Fruit fly (Drosophila melanogaster) whole organism, prepupa: ENCODE results near the gene Lgr3.
A peak's percentile ranks its signal among the peaks of the same experiment; 100 is the strongest.

Experiments used
- Blimp-1 ChIP-seq: fragments of 200-800 bp; sonication (Bioruptor generic); optimal IDR thresholded peaks from 3 replicates; lab custom pipeline; 2017; ENCODE audit warnings: missing biosample characterization, missing genetic modification characterization, mild to moderate bottlenecking, moderate library complexity, missing genetic modification reagents
- CG10631 ChIP-seq: fragments of 200-800 bp; sonication (Bioruptor generic); optimal IDR thresholded peaks from 2 replicates; lab custom pipeline; 2016; ENCODE audit warnings: missing biosample characterization, missing genetic modification characterization
- CG10669 ChIP-seq: fragments of 200-800 bp; sonication (Bioruptor generic); optimal IDR thresholded peaks from 3 replicates; lab custom pipeline; 2018; ENCODE audit warnings: missing biosample characterization, mild to moderate bottlenecking, missing genetic modification characterization, moderate library complexity
- CG11294 ChIP-seq: fragments of 200-800 bp; sonication (Bioruptor generic); IDR thresholded peaks from 2 replicates; pipeline ENCODE4 v1.3.6; 2022; ENCODE audit warnings: missing biosample characterization, missing genetic modification characterization
- CG11762 ChIP-seq: fragments of 200-800 bp; sonication (Bioruptor generic); optimal IDR thresholded peaks from 3 replicates; lab custom pipeline; 2016; ENCODE audit warnings: missing biosample characterization, missing genetic modification characterization; ENCODE audit not compliant: insufficient read depth
- CG11902 ChIP-seq: fragments of 200-800 bp; sonication (Bioruptor generic); optimal IDR thresholded peaks from 3 replicates; lab custom pipeline; 2016; ENCODE audit warnings: missing biosample characterization, missing genetic modification characterization
- CG15336 ChIP-seq: fragments of 200-800 bp; sonication (Bioruptor generic); IDR thresholded peaks from 2 replicates; pipeline ENCODE4 v1.3.6; 2022; ENCODE audit warnings: missing biosample characterization, missing genetic modification characterization
- CG1621 ChIP-seq: fragments of 200-800 bp; sonication (Bioruptor generic); optimal IDR thresholded peaks from 3 replicates; lab custom pipeline; 2018; ENCODE audit warnings: missing biosample characterization, mild to moderate bottlenecking, missing genetic modification characterization
- CG16779 ChIP-seq: fragments of 200-800 bp; sonication (Bioruptor generic); optimal IDR thresholded peaks from 3 replicates; lab custom pipeline; 2017; ENCODE audit warnings: missing biosample characterization, mild to moderate bottlenecking, missing genetic modification characterization
- CG3032 ChIP-seq: fragments of 200-800 bp; optimal IDR thresholded peaks from 2 replicates; lab custom pipeline; 2019; ENCODE audit warnings: missing biosample characterization, mild to moderate bottlenecking, missing genetic modification characterization, moderate library complexity
- CG31627 ChIP-seq: fragments of 200-800 bp; sonication (Bioruptor generic); optimal IDR thresholded peaks from 3 replicates; lab custom pipeline; 2016; ENCODE audit warnings: missing biosample characterization, missing genetic modification characterization
- CG32006 ChIP-seq: fragments of 200-800 bp; sonication (Bioruptor generic); optimal IDR thresholded peaks from 3 replicates; lab custom pipeline; 2017; ENCODE audit warnings: missing biosample characterization, mild to moderate bottlenecking, missing genetic modification characterization
- CG34406 ChIP-seq: fragments of 200-800 bp; sonication (Bioruptor generic); optimal IDR thresholded peaks from 3 replicates; lab custom pipeline; 2016; ENCODE audit warnings: missing biosample characterization, missing genetic modification characterization
- CG3919 ChIP-seq: fragments of 200-800 bp; sonication (Bioruptor generic); optimal IDR thresholded peaks from 3 replicates; lab custom pipeline; 2016; ENCODE audit warnings: missing biosample characterization, missing genetic modification characterization
- CG6163 ChIP-seq: fragments of 200-800 bp; sonication (Bioruptor generic); IDR thresholded peaks from 3 replicates; pipeline ENCODE4 v1.3.6; 2022; ENCODE audit warnings: missing biosample characterization, missing genetic modification characterization
- CG6276 ChIP-seq: fragments of 200-800 bp; sonication (Bioruptor generic); optimal IDR thresholded peaks from 2 replicates; lab custom pipeline; 2017; ENCODE audit warnings: missing biosample characterization, mild to moderate bottlenecking, missing genetic modification characterization
- CG6792 ChIP-seq: fragments of 200-800 bp; sonication (Bioruptor generic); optimal IDR thresholded peaks from 3 replicates; lab custom pipeline; 2016; ENCODE audit warnings: missing biosample characterization, missing genetic modification characterization
- CG6808 ChIP-seq: fragments of 200-800 bp; sonication (Bioruptor generic); optimal IDR thresholded peaks from 3 replicates; lab custom pipeline; 2017; ENCODE audit warnings: missing biosample characterization, missing genetic modification characterization, mild to moderate bottlenecking, moderate library complexity, missing genetic modification reagents
- CG6854 ChIP-seq: fragments of 200-800 bp; sonication (Bioruptor generic); optimal IDR thresholded peaks from 2 replicates; lab custom pipeline; 2017; ENCODE audit warnings: missing biosample characterization, mild to moderate bottlenecking, missing genetic modification characterization
- CG7368 ChIP-seq: fragments of 200-800 bp; sonication (Bioruptor generic); optimal IDR thresholded peaks from 3 replicates; lab custom pipeline; 2016; ENCODE audit warnings: missing biosample characterization, missing genetic modification characterization
- CG8119 ChIP-seq: fragments of 200-800 bp; sonication (Bioruptor generic); IDR thresholded peaks from 3 replicates; pipeline ENCODE4 v1.3.6; 2022; ENCODE audit warnings: missing biosample characterization, missing genetic modification characterization
- CG8319 ChIP-seq: fragments of 200-800 bp; sonication (Bioruptor generic); optimal IDR thresholded peaks from 3 replicates; lab custom pipeline; 2016; ENCODE audit warnings: missing biosample characterization, missing genetic modification characterization
- CG8632 ChIP-seq: fragments of 200-800 bp; sonication (Bioruptor generic); optimal IDR thresholded peaks from 3 replicates; lab custom pipeline; 2016; ENCODE audit warnings: missing biosample characterization, missing genetic modification characterization
- CG9139 ChIP-seq: fragments of 200-800 bp; sonication (Bioruptor generic); optimal IDR thresholded peaks from 3 replicates; lab custom pipeline; 2017; ENCODE audit warnings: missing biosample characterization, mild to moderate bottlenecking, missing genetic modification characterization
- Eip75B ChIP-seq: fragments of 200-800 bp; sonication (Bioruptor generic); optimal IDR thresholded peaks from 3 replicates; lab custom pipeline; 2016; ENCODE audit warnings: missing biosample characterization, missing genetic modification characterization
- Ets96B ChIP-seq: fragments of 200-800 bp; optimal IDR thresholded peaks from 2 replicates; lab custom pipeline; 2019; ENCODE audit warnings: missing biosample characterization, mild to moderate bottlenecking, missing genetic modification characterization, moderate library complexity
- Gug ChIP-seq: fragments of 200-800 bp; sonication (Bioruptor generic); IDR thresholded peaks from 2 replicates; pipeline ENCODE4 v1.3.6; 2022; ENCODE audit warnings: missing biosample characterization, missing genetic modification characterization
- Hr38 ChIP-seq: sonication (Bioruptor generic); optimal IDR thresholded peaks from 2 replicates; lab custom pipeline; 2016; ENCODE audit warnings: missing biosample characterization, missing genetic modification characterization
- Hr39 ChIP-seq: fragments of 200-800 bp; sonication (Bioruptor generic); optimal IDR thresholded peaks from 2 replicates; lab custom pipeline; 2016; ENCODE audit warnings: missing biosample characterization, missing genetic modification characterization
- Hr4 ChIP-seq: fragments of 200-800 bp; sonication (Bioruptor generic); optimal IDR thresholded peaks from 3 replicates; lab custom pipeline; 2016; ENCODE audit warnings: missing biosample characterization, missing genetic modification characterization
- Lpt ChIP-seq: fragments of 200-800 bp; sonication (Bioruptor generic); optimal IDR thresholded peaks from 3 replicates; lab custom pipeline; 2016; ENCODE audit warnings: missing biosample characterization, missing genetic modification characterization
- Met ChIP-seq: fragments of 200-800 bp; sonication (Bioruptor generic); optimal IDR thresholded peaks from 3 replicates; lab custom pipeline; 2016; ENCODE audit warnings: missing biosample characterization, missing genetic modification characterization
- OdsH ChIP-seq: fragments of 200-800 bp; sonication (Bioruptor generic); optimal IDR thresholded peaks from 3 replicates; lab custom pipeline; 2016; ENCODE audit warnings: missing biosample characterization, missing genetic modification characterization
- Smox ChIP-seq: fragments of 200-800 bp; sonication (Bioruptor generic); optimal IDR thresholded peaks from 3 replicates; lab custom pipeline; 2016; ENCODE audit warnings: missing biosample characterization, missing genetic modification characterization
- Sox102F ChIP-seq: fragments of 200-800 bp; sonication (Bioruptor generic); optimal IDR thresholded peaks from 2 replicates; lab custom pipeline; 2016; ENCODE audit warnings: missing biosample characterization, mild to moderate bottlenecking, missing genetic modification characterization
- Sox14 ChIP-seq: fragments of 200-800 bp; sonication (Bioruptor generic); optimal IDR thresholded peaks from 3 replicates; lab custom pipeline; 2016; ENCODE audit warnings: missing biosample characterization, missing genetic modification characterization
- Sox15 ChIP-seq: fragments of 200-800 bp; sonication (Bioruptor generic); optimal IDR thresholded peaks from 3 replicates; lab custom pipeline; 2016; ENCODE audit warnings: missing biosample characterization, missing genetic modification characterization
- achi ChIP-seq: fragments of 200-800 bp; sonication (Bioruptor generic); optimal IDR thresholded peaks from 3 replicates; lab custom pipeline; 2016; ENCODE audit warnings: missing biosample characterization, missing genetic modification characterization
- acj6 ChIP-seq: fragments of 200-800 bp; sonication (Bioruptor generic); optimal IDR thresholded peaks from 3 replicates; lab custom pipeline; 2016; ENCODE audit warnings: missing biosample characterization, missing genetic modification characterization
- cyc ChIP-seq: fragments of 200-800 bp; sonication (Bioruptor generic); optimal IDR thresholded peaks from 3 replicates; lab custom pipeline; 2016; ENCODE audit warnings: missing biosample characterization, missing genetic modification characterization
- dac ChIP-seq: fragments of 200-800 bp; sonication (Bioruptor generic); optimal IDR thresholded peaks from 2 replicates; lab custom pipeline; 2017; ENCODE audit warnings: missing biosample characterization, mild to moderate bottlenecking, missing genetic modification characterization
- eg ChIP-seq: fragments of 200-800 bp; sonication (Bioruptor generic); IDR thresholded peaks from 3 replicates; pipeline ENCODE4 v1.3.6; 2022; ENCODE audit warnings: missing biosample characterization, missing genetic modification characterization
- esn ChIP-seq: fragments of 200-800 bp; sonication (Bioruptor generic); optimal IDR thresholded peaks from 2 replicates; lab custom pipeline; 2016; ENCODE audit warnings: missing biosample characterization, mild to moderate bottlenecking, missing genetic modification characterization, moderate library complexity
- fd59A ChIP-seq: fragments of 200-800 bp; sonication (Bioruptor generic); optimal IDR thresholded peaks from 2 replicates; lab custom pipeline; 2017; ENCODE audit warnings: missing biosample characterization, mild to moderate bottlenecking, missing genetic modification characterization, missing genetic modification reagents
- fd85E ChIP-seq: fragments of 200-800 bp; sonication (Bioruptor generic); optimal IDR thresholded peaks from 3 replicates; lab custom pipeline; 2016; ENCODE audit warnings: missing biosample characterization, missing genetic modification characterization
- fkh ChIP-seq: fragments of 200-800 bp; sonication (Bioruptor generic); optimal IDR thresholded peaks from 3 replicates; lab custom pipeline; 2017; ENCODE audit warnings: missing biosample characterization, mild to moderate bottlenecking, missing genetic modification characterization, moderate library complexity
- lz ChIP-seq: fragments of 200-800 bp; sonication (Bioruptor generic); optimal IDR thresholded peaks from 3 replicates; lab custom pipeline; 2016; ENCODE audit warnings: missing biosample characterization, missing genetic modification characterization
- net ChIP-seq: fragments of 200-800 bp; sonication (Bioruptor generic); optimal IDR thresholded peaks from 3 replicates; lab custom pipeline; 2016; ENCODE audit warnings: missing biosample characterization, missing genetic modification characterization
- pdm3 ChIP-seq: fragments of 200-800 bp; sonication (Bioruptor generic); optimal IDR thresholded peaks from 3 replicates; lab custom pipeline; 2016; ENCODE audit warnings: missing biosample characterization, missing genetic modification characterization
- spab ChIP-seq: fragments of 200-800 bp; sonication (Bioruptor generic); optimal IDR thresholded peaks from 2 replicates; lab custom pipeline; 2017; ENCODE audit warnings: missing biosample characterization, mild to moderate bottlenecking, missing genetic modification characterization, missing genetic modification reagents
- ss ChIP-seq, 2 experiments: fragments of 200-800 bp; sonication (Bioruptor generic); optimal IDR thresholded peaks; 2 replicates in 1 of 2; 3 replicates in 1 of 2; lab custom pipeline; 2017 to 2018; ENCODE audit warnings: mild to moderate bottlenecking in 2 of 2, missing biosample characterization in 2 of 2, missing genetic modification characterization in 2 of 2, moderate library complexity in 1 of 2
- svp ChIP-seq: fragments of 200-800 bp; sonication (Bioruptor generic); peaks from one replicate; lab custom pipeline; 2016; ENCODE audit warnings: missing biosample characterization, missing genetic modification characterization
- topi ChIP-seq: fragments of 200-800 bp; sonication (Bioruptor generic); optimal IDR thresholded peaks from 3 replicates; lab custom pipeline; 2016; ENCODE audit warnings: missing biosample characterization, missing genetic modification characterization

Gene Lgr3

DNA sequence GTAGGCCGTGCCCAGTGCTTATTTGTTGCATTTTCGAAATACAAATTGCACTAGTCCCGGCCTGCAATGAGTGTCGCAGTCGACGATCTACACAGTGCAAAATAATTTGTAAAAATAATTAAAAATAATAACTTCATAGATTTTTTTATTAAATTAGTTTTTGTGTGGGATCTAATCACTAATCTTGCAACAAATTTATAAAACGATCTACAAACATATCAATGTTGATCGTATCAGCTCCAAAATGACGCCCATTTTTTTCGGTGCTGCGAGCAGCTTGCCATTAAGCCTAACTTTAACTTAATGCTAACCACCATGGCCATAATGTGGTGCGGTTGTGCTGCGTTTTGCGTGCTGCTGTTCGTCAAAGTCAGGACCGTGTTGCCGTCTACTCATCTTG, 14.2 kb upstream of the Lgr3 start:
- TF ChIP-seq CG8632 (peak; percentile 18), CG16779 (tag; lab: Kevin White, UChicago) (no peak), achi (peak; percentile 49), svp (GFP tag; lab: Kevin White, UChicago) (peak; percentile 53), Ets96B (tag; lab: Kevin White, UChicago) (peak; percentile 45), Sox102F (GFP tag; lab: Kevin White, UChicago) (peak; percentile 13), Lpt (peak; percentile 35), Hr38 (GFP tag; lab: Kevin White, UChicago) (no peak), CG11294 (GFP tag; lab: Robert Waterston, UW) (0 out of 2 replicates have a peak, but pooled peaks have one; percentile 11), CG6276 (peak; percentile 63), CG6163 (peak; percentile 71; the same call in 1 of the 3 replicates), CG10631 (GFP tag; lab: Kevin White, UChicago) (peak; percentile 39), CG32006 (GFP tag; lab: Kevin White, UChicago) (peak; percentile 65), eg (peak; percentile 66), net (GFP tag; lab: Kevin White, UChicago) (no peak), OdsH (peak; percentile 55), topi (GFP tag; lab: Kevin White, UChicago) (peak; percentile 56), esn (GFP tag; lab: Kevin White, UChicago) (peak; percentile 47), Smox (peak; percentile 25), Blimp-1 (GFP tag; lab: Kevin White, UChicago) (no peak), dac (no peak), CG3032 (tag; lab: Kevin White, UChicago) (peak; percentile 47), CG6854 (GFP tag; lab: Kevin White, UChicago) (no peak), fd59A (GFP tag; lab: Kevin White, UChicago) (no peak), fkh (no peak), Eip75B (GFP tag; lab: Kevin White, UChicago) (peak; percentile 36), Sox14 (peak; percentile 10), Hr39 (GFP tag; lab: Kevin White, UChicago) (peak; percentile 16), CG3919 (GFP tag; lab: Kevin White, UChicago) (peak; percentile 47), spab (peak; percentile 43), Met (peak; percentile 39), lz (peak; percentile 30), Sox15 (GFP tag; lab: Kevin White, UChicago) (no peak), CG11762 (GFP tag; lab: Kevin White, UChicago) (no peak), cyc (GFP tag; lab: Kevin White, UChicago) (peak; percentile 38), pdm3 (GFP tag; lab: Kevin White, UChicago) (peak; percentile 43), fd85E (no peak), Gug (peak; percentile 13; the same call in 1 of the 2 replicates), CG34406 (GFP tag; lab: Kevin White, UChicago) (peak; percentile 28), CG15336 (peak; percentile 77), acj6 (GFP tag; lab: Kevin White, UChicago) (peak; percentile 44), CG8319 (GFP tag; lab: Kevin White, UChicago) (no peak), Hr4 (GFP tag; lab: Kevin White, UChicago) (peak; percentile 65), CG1621 (peak; percentile 11), CG31627 (GFP tag; lab: Kevin White, UChicago) (no peak), CG6792 (GFP tag; lab: Kevin White, UChicago) (peak; percentile 30), CG9139 (peak; percentile 22), CG10669 (peak; percentile 38), CG8119 (GFP tag; lab: Robert Waterston, UW) (peak; percentile 70), CG6808 (peak; percentile 46), CG11902 (no peak), ss (GFP tag; optimal IDR thresholded peaks at IDR 0.05; lab: Kevin White, UChicago) (peak in 1 of 2 experiments; percentile 47), CG7368 (GFP tag; lab: Kevin White, UChicago) (peak; percentile 34)
